Worm (Caenorhabditis elegans): ENCODE data around the gene ZK675.4.

ZK675.4 gene

ce11 chrII:7893648-7894047, 17.5 kb upstream of the ZK675.4 start:
- TF ChIP-seq nhr-10 (tag; optimal IDR thresholded peaks at IDR 0.05) (no peak), peb-1 (tag; optimal IDR thresholded peaks at IDR 0.05) (no peak), sma-9 (GFP tag; optimal IDR thresholded peaks at IDR 0.05) (peak; percentile 13), sma-9 (tag; optimal IDR thresholded peaks at IDR 0.05) (no peak), Y55F3AM.14 (GFP tag; optimal IDR thresholded peaks at IDR 0.05) (no peak)

ce11 chrII:7895190-7895589, 15.9 kb upstream of the ZK675.4 start:
- TF ChIP-seq R02D3.7 (tag; optimal IDR thresholded peaks at IDR 0.05) (no peak), sma-9 (GFP tag; optimal IDR thresholded peaks at IDR 0.05) (no peak), sma-9 (tag; optimal IDR thresholded peaks at IDR 0.05) (no peak), zag-1 (tag; optimal IDR thresholded peaks at IDR 0.05) (no peak), ztf-1 (GFP tag; conservative IDR thresholded peaks at IDR 0.05) (no peak), ceh-82 (tag; optimal IDR thresholded peaks at IDR 0.05) (no peak), skn-1 (tag; optimal IDR thresholded peaks at IDR 0.05) (no peak), nhr-23 (tag; optimal IDR thresholded peaks at IDR 0.05) (no peak), peb-1 (tag; optimal IDR thresholded peaks at IDR 0.05) (no peak), alr-1 (tag; optimal IDR thresholded peaks at IDR 0.05) (no peak), nhr-129 (tag; optimal IDR thresholded peaks at IDR 0.05) (peak; percentile 49), crh-2 (tag; optimal IDR thresholded peaks at IDR 0.05) (no peak), nhr-11 (tag; optimal IDR thresholded peaks at IDR 0.05) (no peak), C34F6.9 (tag; optimal IDR thresholded peaks at IDR 0.05) (peak; percentile 28), lin-13 (GFP tag; optimal IDR thresholded peaks at IDR 0.05) (no peak), lsy-2 (tag; optimal IDR thresholded peaks at IDR 0.05) (peak in 1 of 2 experiments; percentile 24), unc-62 (GFP tag; optimal IDR thresholded peaks at IDR 0.05) (no peak), elt-1 (tag; optimal IDR thresholded peaks at IDR 0.05) (no peak), ztf-11 (tag; optimal IDR thresholded peaks at IDR 0.05) (no peak), nhr-12 (tag; optimal IDR thresholded peaks at IDR 0.05) (no peak), snpc-4 (tag; optimal IDR thresholded peaks at IDR 0.05) (no peak), egl-27 (tag; optimal IDR thresholded peaks at IDR 0.05) (no peak), dmd-4 (tag; optimal IDR thresholded peaks at IDR 0.05) (no peak)

ce11 chrII:7900190-7900672, 10.9 kb upstream of the ZK675.4 start, which contains the start of gene rev-1:
TSS of gene rev-1 (plus strand) at chrII:7900622.
- no peak for TF ChIP-seq nhr-11 (tag; optimal IDR thresholded peaks at IDR 0.05)
- TF ChIP-seq sma-9 (GFP tag; optimal IDR thresholded peaks at IDR 0.05): no peak
- no peak for TF ChIP-seq sma-9 (tag; optimal IDR thresholded peaks at IDR 0.05)
- TF ChIP-seq unc-55 (GFP tag; optimal IDR thresholded peaks at IDR 0.05): no peak
- no peak for TF ChIP-seq unc-62 (GFP tag; optimal IDR thresholded peaks at IDR 0.05)
- no peak for TF ChIP-seq blmp-1 (tag; optimal IDR thresholded peaks at IDR 0.05; ENCODE audit: insufficient read depth)

- no peak for TF ChIP-seq skn-1 (tag; optimal IDR thresholded peaks at IDR 0.05)
- no peak for TF ChIP-seq unc-62 (GFP tag; optimal IDR thresholded peaks at IDR 0.05)
- no peak for TF ChIP-seq gmeb-1 (tag; optimal IDR thresholded peaks at IDR 0.05)
- TF ChIP-seq mab-5 (tag; optimal IDR thresholded peaks at IDR 0.05): no peak
- no peak for TF ChIP-seq F13H6.1 (tag; optimal IDR thresholded peaks at IDR 0.05)
- TF ChIP-seq unc-39 (tag; optimal IDR thresholded peaks at IDR 0.05): no peak
- TF ChIP-seq snpc-4 (tag; optimal IDR thresholded peaks at IDR 0.05): no peak
- no peak for TF ChIP-seq nhr-23 (tag; optimal IDR thresholded peaks at IDR 0.05)
- TF ChIP-seq nhr-25 (tag; optimal IDR thresholded peaks at IDR 0.05): no peak
- TF ChIP-seq nhr-12 (tag; optimal IDR thresholded peaks at IDR 0.05): no peak
- TF ChIP-seq C34F6.9 (tag; optimal IDR thresholded peaks at IDR 0.05): no peak
- TF ChIP-seq peb-1 (tag; optimal IDR thresholded peaks at IDR 0.05): no peak
- TF ChIP-seq dmd-4 (tag; optimal IDR thresholded peaks at IDR 0.05): no peak
- TF ChIP-seq lin-11 (tag; optimal IDR thresholded peaks at IDR 0.05): no peak
- no peak for TF ChIP-seq lin-39 (tag; optimal IDR thresholded peaks at IDR 0.05)
- TF ChIP-seq nhr-237 (tag; optimal IDR thresholded peaks at IDR 0.05): no peak
These were observed 10.4 kb upstream of the ZK675.4 start for ce11 chrII:7900762-7901161.

- TF ChIP-seq lin-39 (tag; optimal IDR thresholded peaks at IDR 0.05) (no peak), unc-55 (GFP tag; optimal IDR thresholded peaks at IDR 0.05) (no peak), ztf-4 (tag; optimal IDR thresholded peaks at IDR 0.05) (no peak), aly-2 (tag; optimal IDR thresholded peaks at IDR 0.05) (no peak), sma-9 (GFP tag; optimal IDR thresholded peaks at IDR 0.05) (no peak), sma-9 (tag; optimal IDR thresholded peaks at IDR 0.05) (no peak), lin-11 (tag; optimal IDR thresholded peaks at IDR 0.05) (no peak), sem-4 (tag; optimal IDR thresholded peaks at IDR 0.05) (no peak), nhr-10 (tag; optimal IDR thresholded peaks at IDR 0.05) (no peak), mbf-1 (tag; optimal IDR thresholded peaks at IDR 0.05) (no peak), ama-1 (optimal IDR thresholded peaks at IDR 0.05) (no peak), nhr-237 (tag; optimal IDR thresholded peaks at IDR 0.05) (no peak), nhr-21 (tag; optimal IDR thresholded peaks at IDR 0.05) (no peak), dmd-4 (tag; optimal IDR thresholded peaks at IDR 0.05) (no peak)
These were observed 9.1 kb upstream of the ZK675.4 start for ce11 chrII:7901990-7902389.
